Worm (Caenorhabditis elegans) whole organism, L2 larva: ENCODE measurements around the gene str-94.

Experiments used
- C34F6.9 ChIP-seq: fragments of 150-350 bp; optimal IDR thresholded peaks from 2 replicates; lab custom pipeline; 2014; ENCODE audit warnings: missing biosample characterization, missing genetic modification characterization
- F13H6.1 ChIP-seq: sonication (generic microtip); optimal IDR thresholded peaks from 2 replicates; lab custom pipeline; 2016; ENCODE audit warnings: missing genetic modification characterization, missing compliant biosample characterization
- R02D3.7 ChIP-seq: fragments of 150-350 bp; optimal IDR thresholded peaks from 2 replicates; lab custom pipeline; 2014; ENCODE audit warnings: missing biosample characterization, missing genetic modification characterization
- Y55F3AM.14 ChIP-seq: fragments of 200-800 bp; sonication (Bioruptor generic); optimal IDR thresholded peaks from 2 replicates; lab custom pipeline; 2018; ENCODE audit warnings: mild to moderate bottlenecking, missing genetic modification characterization, missing compliant biosample characterization
- ZK546.5 ChIP-seq: sonication (generic microtip); optimal IDR thresholded peaks from 2 replicates; lab custom pipeline; 2017; ENCODE audit warnings: missing biosample characterization, missing genetic modification characterization
- alr-1 ChIP-seq: fragments of 150-350 bp; optimal IDR thresholded peaks from 2 replicates; lab custom pipeline; 2014; ENCODE audit warnings: missing biosample characterization, missing genetic modification characterization
- aly-2 ChIP-seq: fragments of 150-350 bp; optimal IDR thresholded peaks from 2 replicates; lab custom pipeline; 2014; ENCODE audit warnings: missing biosample characterization, missing genetic modification characterization
- ama-1 ChIP-seq: fragments of 150-350 bp; optimal IDR thresholded peaks from 2 replicates; lab custom pipeline; 2018; ENCODE audit warnings: inconsistent platforms
- blmp-1 ChIP-seq: sonication (generic microtip); optimal IDR thresholded peaks from 2 replicates; lab custom pipeline; 2017; ENCODE audit warnings: missing genetic modification characterization, mild to moderate bottlenecking, missing compliant biosample characterization, antibody characterized with exemption, moderate library complexity; ENCODE audit not compliant: insufficient read depth
- ceh-16 ChIP-seq: fragments of 150-350 bp; optimal IDR thresholded peaks from 2 replicates; lab custom pipeline; 2014; ENCODE audit warnings: missing biosample characterization, missing genetic modification characterization
- ceh-82 ChIP-seq: fragments of 150-350 bp; optimal IDR thresholded peaks from 2 replicates; lab custom pipeline; 2014; ENCODE audit warnings: missing biosample characterization, missing genetic modification characterization
- crh-2 ChIP-seq: sonication (generic microtip); optimal IDR thresholded peaks from 2 replicates; lab custom pipeline; 2017; ENCODE audit warnings: missing biosample characterization, missing genetic modification characterization
- dmd-4 ChIP-seq: sonication (generic microtip); optimal IDR thresholded peaks from 2 replicates; lab custom pipeline; 2017; ENCODE audit warnings: missing biosample characterization, missing genetic modification characterization
- egl-27 ChIP-seq: sonication (generic microtip); optimal IDR thresholded peaks from 3 replicates; lab custom pipeline; 2017; ENCODE audit warnings: missing biosample characterization, missing genetic modification reagents, missing genetic modification characterization
- elt-1 ChIP-seq: fragments of 150-350 bp; optimal IDR thresholded peaks from 2 replicates; lab custom pipeline; 2014; ENCODE audit warnings: missing biosample characterization, missing genetic modification characterization
- elt-3 ChIP-seq: sonication (generic microtip); optimal IDR thresholded peaks from 2 replicates; lab custom pipeline; 2017; ENCODE audit warnings: missing biosample characterization, missing genetic modification characterization
- fos-1 ChIP-seq: fragments of 150-350 bp; optimal IDR thresholded peaks from 2 replicates; lab custom pipeline; 2014; ENCODE audit warnings: missing biosample characterization, missing genetic modification characterization
- gmeb-1 ChIP-seq: fragments of 150-350 bp; optimal IDR thresholded peaks from 2 replicates; lab custom pipeline; 2014; ENCODE audit warnings: missing biosample characterization, missing genetic modification characterization
- lin-11 ChIP-seq: fragments of 150-350 bp; sonication (generic microtip); optimal IDR thresholded peaks from 2 replicates; lab custom pipeline; 2014; ENCODE audit warnings: missing biosample characterization, missing genetic modification characterization, inconsistent platforms, mixed read lengths
- lin-13 ChIP-seq: fragments of 150-350 bp; optimal IDR thresholded peaks from 2 replicates; lab custom pipeline; 2014; ENCODE audit warnings: missing biosample characterization, missing genetic modification reagents, missing genetic modification characterization
- lin-39 ChIP-seq: fragments of 150-350 bp; optimal IDR thresholded peaks from 2 replicates; lab custom pipeline; 2014; ENCODE audit warnings: missing biosample characterization, missing genetic modification reagents, missing genetic modification characterization
- lsy-2 ChIP-seq, 2 experiments: fragments of 150-350 bp in 1 of 2; sonication (generic microtip) in 1 of 2; optimal IDR thresholded peaks; 2 replicates each; lab custom pipeline; 2014 to 2017; ENCODE audit warnings: missing biosample characterization in 2 of 2, missing genetic modification characterization in 2 of 2
- mab-5 ChIP-seq: fragments of 150-350 bp; optimal IDR thresholded peaks from 2 replicates; lab custom pipeline; 2014; ENCODE audit warnings: missing biosample characterization, missing genetic modification characterization
- mbf-1 ChIP-seq: sonication (generic microtip); optimal IDR thresholded peaks from 2 replicates; lab custom pipeline; 2017; ENCODE audit warnings: missing biosample characterization, missing genetic modification characterization
- mdl-1 ChIP-seq, 2 experiments: fragments of 150-350 bp in 1 of 2; sonication (generic microtip) in 1 of 2; optimal IDR thresholded peaks; 2 replicates each; lab custom pipeline; 2017; ENCODE audit warnings: missing biosample characterization in 2 of 2, missing genetic modification characterization in 2 of 2
- nhr-10 ChIP-seq: sonication (generic microtip); optimal IDR thresholded peaks from 2 replicates; lab custom pipeline; 2017; ENCODE audit warnings: missing biosample characterization, missing genetic modification characterization
- nhr-11 ChIP-seq: fragments of 150-350 bp; optimal IDR thresholded peaks from 2 replicates; lab custom pipeline; 2014; ENCODE audit warnings: missing biosample characterization, missing genetic modification characterization
- nhr-12 ChIP-seq: fragments of 150-350 bp; optimal IDR thresholded peaks from 2 replicates; lab custom pipeline; 2014; ENCODE audit warnings: missing biosample characterization, missing genetic modification characterization
- nhr-129 ChIP-seq: fragments of 150-350 bp; optimal IDR thresholded peaks from 2 replicates; lab custom pipeline; 2014; ENCODE audit warnings: missing biosample characterization, missing genetic modification characterization
- nhr-21 ChIP-seq: fragments of 150-350 bp; optimal IDR thresholded peaks from 2 replicates; lab custom pipeline; 2014; ENCODE audit warnings: missing biosample characterization, missing genetic modification characterization
- nhr-23 ChIP-seq: fragments of 150-350 bp; optimal IDR thresholded peaks from 2 replicates; lab custom pipeline; 2014; ENCODE audit warnings: missing biosample characterization, missing genetic modification reagents, missing genetic modification characterization
- nhr-237 ChIP-seq: fragments of 150-350 bp; optimal IDR thresholded peaks from 2 replicates; lab custom pipeline; 2014; ENCODE audit warnings: missing biosample characterization, missing genetic modification characterization
- nhr-25 ChIP-seq: fragments of 150-350 bp; sonication (generic microtip); optimal IDR thresholded peaks from 3 replicates; lab custom pipeline; 2014; ENCODE audit warnings: missing biosample characterization, missing genetic modification characterization
- nhr-6 ChIP-seq: fragments of 150-350 bp; optimal IDR thresholded peaks from 2 replicates; lab custom pipeline; 2014; ENCODE audit warnings: missing biosample characterization, missing genetic modification characterization
- nhr-77 ChIP-seq: fragments of 150-350 bp; optimal IDR thresholded peaks from 2 replicates; lab custom pipeline; 2014; ENCODE audit warnings: missing biosample characterization, missing genetic modification characterization
- peb-1 ChIP-seq: fragments of 150-350 bp; optimal IDR thresholded peaks from 2 replicates; lab custom pipeline; 2014; ENCODE audit warnings: missing biosample characterization, missing genetic modification characterization
- sem-4 ChIP-seq: fragments of 150-350 bp; optimal IDR thresholded peaks from 2 replicates; lab custom pipeline; 2014; ENCODE audit warnings: missing biosample characterization, missing genetic modification reagents, missing genetic modification characterization
- skn-1 ChIP-seq: sonication (generic microtip); optimal IDR thresholded peaks from 2 replicates; lab custom pipeline; 2017; ENCODE audit warnings: missing biosample characterization, missing genetic modification characterization
- sma-3 ChIP-seq: sonication (generic microtip); optimal IDR thresholded peaks from 2 replicates; lab custom pipeline; 2016; ENCODE audit warnings: missing genetic modification reagents, missing genetic modification characterization, missing compliant biosample characterization
- sma-9 ChIP-seq, 2 experiments: fragments of 150-350 bp in 1 of 2; sonication (generic microtip) in 1 of 2; optimal IDR thresholded peaks; 2 replicates each; lab custom pipeline; 2014 to 2016; ENCODE audit warnings: missing genetic modification characterization in 2 of 2, mild to moderate bottlenecking in 1 of 2, missing biosample characterization in 1 of 2, missing compliant biosample characterization in 1 of 2, missing genetic modification reagents in 1 of 2, moderate library complexity in 1 of 2
- snpc-4 ChIP-seq: fragments of 150-350 bp; optimal IDR thresholded peaks from 2 replicates; lab custom pipeline; 2014; ENCODE audit warnings: missing biosample characterization, missing genetic modification characterization
- unc-39 ChIP-seq: fragments of 150-350 bp; optimal IDR thresholded peaks from 2 replicates; lab custom pipeline; 2014; ENCODE audit warnings: missing biosample characterization, missing genetic modification characterization
- unc-55 ChIP-seq: fragments of 150-350 bp; sonication (generic microtip); optimal IDR thresholded peaks from 3 replicates; lab custom pipeline; 2014; ENCODE audit warnings: missing biosample characterization, missing genetic modification reagents, missing genetic modification characterization
- unc-62 ChIP-seq: fragments of 150-350 bp; optimal IDR thresholded peaks from 2 replicates; lab custom pipeline; 2014; ENCODE audit warnings: missing biosample characterization, missing genetic modification reagents, missing genetic modification characterization
- zag-1 ChIP-seq: fragments of 150-350 bp; optimal IDR thresholded peaks from 2 replicates; lab custom pipeline; 2014; ENCODE audit warnings: missing biosample characterization, missing genetic modification characterization
- ztf-1 ChIP-seq: fragments of 200-800 bp; sonication (Bioruptor generic); conservative IDR thresholded peaks from 2 replicates; pipeline ENCODE4 v1.3.6; 2022; ENCODE audit warnings: missing genetic modification characterization, missing compliant biosample characterization
- ztf-11 ChIP-seq: sonication (generic microtip); optimal IDR thresholded peaks from 2 replicates; lab custom pipeline; 2017; ENCODE audit warnings: missing biosample characterization, missing genetic modification characterization
- ztf-4 ChIP-seq: fragments of 150-350 bp; optimal IDR thresholded peaks from 2 replicates; lab custom pipeline; 2014; ENCODE audit warnings: missing biosample characterization, missing genetic modification characterization

The str-94 gene

ce11 chrV:9220444-9220843 is 28.7 kb downstream of the str-94 start:
- TF ChIP-seq lin-11 (tag; lab: Kevin White, UChicago) (peak; percentile 22), ztf-4 (tag; lab: Kevin White, UChicago) (no peak), skn-1 (no peak), ama-1 (lab: Kevin White, UChicago) (no peak), ceh-82 (tag; lab: Kevin White, UChicago) (no peak), nhr-237 (tag; lab: Kevin White, UChicago) (no peak), nhr-12 (no peak), blmp-1 (tag; lab: Kevin White, UChicago) (no peak), unc-62 (GFP tag; lab: Kevin White, UChicago) (no peak), peb-1 (tag; lab: Kevin White, UChicago) (no peak), F13H6.1 (tag; lab: Kevin White, UChicago) (peak; percentile 23), nhr-25 (tag; lab: Kevin White, UChicago) (no peak), Y55F3AM.14 (no peak), R02D3.7 (tag; lab: Kevin White, UChicago) (no peak), alr-1 (tag; lab: Kevin White, UChicago) (no peak), gmeb-1 (tag; lab: Kevin White, UChicago) (peak; percentile 85), nhr-10 (tag; lab: Kevin White, UChicago) (no peak), mbf-1 (tag; lab: Kevin White, UChicago) (no peak), lin-39 (tag; lab: Kevin White, UChicago) (no peak), elt-1 (tag; lab: Kevin White, UChicago) (no peak), nhr-6 (no peak), lsy-2 (tag; optimal IDR thresholded peaks at IDR 0.05; lab: Kevin White, UChicago) (peak in 1 of 2 experiments; percentile 63), dmd-4 (tag; lab: Kevin White, UChicago) (no peak), nhr-11 (no peak), fos-1 (peak; percentile 34), nhr-23 (tag; lab: Kevin White, UChicago) (no peak), snpc-4 (tag; lab: Kevin White, UChicago) (no peak), mab-5 (tag; lab: Kevin White, UChicago) (no peak), sem-4 (tag; lab: Kevin White, UChicago) (no peak), ceh-16 (tag; lab: Kevin White, UChicago) (no peak), ZK546.5 (tag; lab: Kevin White, UChicago) (no peak), nhr-21 (tag; lab: Kevin White, UChicago) (no peak), ztf-1 (no peak), egl-27 (tag; lab: Kevin White, UChicago) (no peak), mdl-1 (tag; optimal IDR thresholded peaks at IDR 0.05; lab: Kevin White, UChicago) (no peak), zag-1 (tag; lab: Kevin White, UChicago) (no peak), unc-39 (tag; lab: Kevin White, UChicago) (no peak), aly-2 (tag; lab: Kevin White, UChicago) (no peak), lin-13 (peak; percentile 50), sma-9 (GFP tag; optimal IDR thresholded peaks at IDR 0.05; lab: Kevin White, UChicago) (peak; percentile 58), sma-9 (tag; optimal IDR thresholded peaks at IDR 0.05; lab: Kevin White, UChicago) (no peak), elt-3 (tag; lab: Kevin White, UChicago) (no peak), unc-55 (GFP tag; lab: Kevin White, UChicago) (peak; percentile 79), C34F6.9 (tag; lab: Kevin White, UChicago) (peak; percentile 59), nhr-129 (tag; lab: Kevin White, UChicago) (peak; percentile 49), crh-2 (tag; lab: Kevin White, UChicago) (peak; percentile 57), sma-3 (no peak), ztf-11 (tag; lab: Kevin White, UChicago) (no peak), nhr-77 (tag; lab: Kevin White, UChicago) (no peak)
